Worm (Caenorhabditis elegans) whole organism, late embryonic: ENCODE results near the gene C51E3.10.

ENCODE experiments used
- ceh-22 ChIP-seq: sonication (generic microtip); optimal IDR thresholded peaks from 2 replicates; lab custom pipeline; 2017; ENCODE audit warnings: missing biosample characterization, missing genetic modification characterization
- hlh-13 ChIP-seq: fragments of 200-800 bp; sonication (Bioruptor generic); optimal IDR thresholded peaks from 2 replicates; lab custom pipeline; 2018; ENCODE audit warnings: mild to moderate bottlenecking, missing genetic modification characterization, missing compliant biosample characterization
- hlh-30 ChIP-seq: sonication (generic microtip); optimal IDR thresholded peaks from 2 replicates; lab custom pipeline; 2017; ENCODE audit warnings: antibody characterized with exemption, missing genetic modification characterization, missing compliant biosample characterization; ENCODE audit not compliant: insufficient read depth
- pag-3 ChIP-seq: sonication (generic microtip); optimal IDR thresholded peaks from 2 replicates; lab custom pipeline; 2016; ENCODE audit warnings: missing compliant biosample characterization, missing genetic modification characterization, borderline replicate concordance
- pqm-1 ChIP-seq: sonication (generic microtip); optimal IDR thresholded peaks from 2 replicates; lab custom pipeline; 2016; ENCODE audit warnings: missing genetic modification characterization, missing compliant biosample characterization

- TF ChIP-seq hlh-13 (no peak), hlh-30 (no peak), pag-3 (no peak), ceh-22 (tag; lab: Kevin White, UChicago) (no peak), pqm-1 (tag; lab: Kevin White, UChicago) (no peak)
These were observed 41.0 kb upstream of the C51E3.10 start, which contains the start of gene ZK856.7 for ce11 chrV:10201913-10202312.
